Worm (Caenorhabditis elegans): Measurements from ENCODE around the gene K08D10.10.

DNA sequence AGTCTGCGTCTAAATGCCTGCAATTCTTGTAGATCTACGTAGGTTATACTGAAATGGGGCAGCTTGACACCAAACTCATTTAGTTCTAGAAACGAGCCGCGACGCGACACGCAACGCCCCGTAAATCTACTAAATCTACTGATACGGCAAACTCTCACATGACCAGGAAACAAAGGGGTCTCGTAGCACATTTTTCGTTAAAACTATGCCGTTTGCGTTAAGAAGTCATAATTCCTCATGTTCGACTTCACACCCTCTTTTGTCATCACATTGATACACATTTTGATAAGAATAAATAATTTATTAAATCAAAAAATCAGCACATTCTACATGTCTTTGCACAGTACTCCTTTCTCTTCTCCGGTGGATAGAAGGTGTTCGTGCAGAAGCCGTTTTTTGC, 31.0 kb upstream of the K08D10.10 start:
- TF ChIP-seq flt-1 (GFP tag; IDR thresholded peaks at IDR 0.05), result no peak
- TF ChIP-seq ama-1 (optimal IDR thresholded peaks at IDR 0.05), result no peak
- TF ChIP-seq tbx-37 (GFP tag; conservative IDR thresholded peaks at IDR 0.05), result no peak
- no peak for TF ChIP-seq hmg-4 (GFP tag; optimal IDR thresholded peaks at IDR 0.05)
- TF ChIP-seq pes-1 (GFP tag; IDR thresholded peaks at IDR 0.05), result no peak
- no peak for TF ChIP-seq aly-1 (tag; optimal IDR thresholded peaks at IDR 0.05)
- TF ChIP-seq tra-4 (tag; optimal IDR thresholded peaks at IDR 0.05), result no peak
- TF ChIP-seq ceh-13 (GFP tag; optimal IDR thresholded peaks at IDR 0.05), result no peak
- no peak for TF ChIP-seq sea-1 (GFP tag; conservative IDR thresholded peaks at IDR 0.05)
- TF ChIP-seq ceh-36 (tag; optimal IDR thresholded peaks at IDR 0.05), result no peak

Data from whole organism, early embryonic.